Worm (Caenorhabditis elegans) whole organism, L1 larva: ENCODE data around the gene kup-1.

Experiments
- C16A3.4 ChIP-seq: fragments of 150-350 bp; optimal IDR thresholded peaks from 2 replicates; lab custom pipeline; 2014; ENCODE audit warnings: missing biosample characterization, missing genetic modification characterization
- C34B4.2 ChIP-seq: sonication (generic microtip); optimal IDR thresholded peaks from 2 replicates; lab custom pipeline; 2017; ENCODE audit warnings: mild to moderate bottlenecking, missing genetic modification characterization, missing compliant biosample characterization
- F16B12.6 ChIP-seq: fragments of 150-350 bp; optimal IDR thresholded peaks from 2 replicates; lab custom pipeline; 2014; ENCODE audit warnings: missing biosample characterization, missing genetic modification characterization
- ama-1 ChIP-seq: fragments of 150-350 bp; optimal IDR thresholded peaks from 2 replicates; lab custom pipeline; 2014
- blmp-1 ChIP-seq: fragments of 150-350 bp; optimal IDR thresholded peaks from 2 replicates; lab custom pipeline; 2014; ENCODE audit warnings: missing biosample characterization, missing genetic modification characterization
- ceh-82 ChIP-seq, 3 experiments: fragments of 150-350 bp in 1 of 3; sonication (generic microtip) in 2 of 3; optimal IDR thresholded peaks; 2 replicates each; lab custom pipeline; 2014 to 2017; ENCODE audit warnings: missing biosample characterization in 3 of 3, missing genetic modification characterization in 3 of 3
- ceh-88 ChIP-seq: fragments of 200-800 bp; sonication (Bioruptor generic); IDR thresholded peaks from 2 replicates; pipeline ENCODE4 v1.3.6; 2022; ENCODE audit warnings: missing genetic modification characterization, missing compliant biosample characterization
- dpl-1 ChIP-seq, 3 experiments: fragments of 150-350 bp in 2 of 3; sonication (generic microtip) in 1 of 3; optimal IDR thresholded peaks; 2 replicates each; lab custom pipeline; 2014 to 2017; ENCODE audit warnings: missing biosample characterization in 3 of 3, missing genetic modification characterization in 3 of 3, missing genetic modification reagents in 3 of 3
- efl-1 ChIP-seq, 4 experiments: fragments of 150-350 bp; optimal IDR thresholded peaks in 3 of 4; peaks in 1 of 4; 1 replicate in 1 of 4; 2 replicates in 3 of 4; lab custom pipeline; 2014; ENCODE audit warnings: missing biosample characterization in 2 of 4, missing genetic modification characterization in 2 of 4, missing genetic modification reagents in 2 of 4
- egl-13 ChIP-seq: sonication (generic microtip); optimal IDR thresholded peaks from 2 replicates; lab custom pipeline; 2016; ENCODE audit warnings: missing genotype, missing genetic modification reagents, missing genetic modification characterization, missing compliant biosample characterization
- egl-27 ChIP-seq, 2 experiments: fragments of 150-350 bp in 1 of 2; sonication (generic microtip); optimal IDR thresholded peaks; 3 replicates each; lab custom pipeline; 2017 to 2018; ENCODE audit warnings: missing biosample characterization in 2 of 2, missing genetic modification characterization in 2 of 2, missing genetic modification reagents in 2 of 2
- elt-3 ChIP-seq, 6 experiments: fragments of 150-350 bp in 1 of 6; sonication (generic microtip); optimal IDR thresholded peaks; 2 replicates each; lab custom pipeline; 2017 to 2018; ENCODE audit warnings: missing biosample characterization in 6 of 6, missing genetic modification characterization in 6 of 6, inconsistent platforms in 1 of 6
- ets-5 ChIP-seq: fragments of 200-800 bp; sonication (Bioruptor generic); IDR thresholded peaks from 2 replicates; pipeline ENCODE4 v1.3.6; 2022; ENCODE audit warnings: missing genetic modification characterization, missing compliant biosample characterization
- fkh-10 ChIP-seq: sonication (generic microtip); optimal IDR thresholded peaks from 2 replicates; lab custom pipeline; 2017; ENCODE audit warnings: missing biosample characterization, missing genetic modification reagents, missing genetic modification characterization
- fkh-4 ChIP-seq: sonication (generic microtip); optimal IDR thresholded peaks from 2 replicates; lab custom pipeline; 2016; ENCODE audit warnings: missing compliant biosample characterization, missing genetic modification characterization, borderline replicate concordance
- fkh-8 ChIP-seq: sonication (generic microtip); optimal IDR thresholded peaks from 2 replicates; lab custom pipeline; 2016; ENCODE audit warnings: mild to moderate bottlenecking, missing genetic modification characterization, missing compliant biosample characterization
- fos-1 ChIP-seq: fragments of 150-350 bp; optimal IDR thresholded peaks from 2 replicates; lab custom pipeline; 2014; ENCODE audit warnings: missing biosample characterization, missing genetic modification characterization
- irx-1 ChIP-seq: sonication (generic microtip); optimal IDR thresholded peaks from 2 replicates; lab custom pipeline; 2016; ENCODE audit warnings: missing genetic modification characterization, missing compliant biosample characterization
- isw-1 ChIP-seq: fragments of 200-800 bp; sonication (Bioruptor generic); IDR thresholded peaks from 2 replicates; pipeline ENCODE4 v1.3.6; 2022; ENCODE audit warnings: missing genetic modification characterization, missing compliant biosample characterization
- lin-13 ChIP-seq: fragments of 150-350 bp; optimal IDR thresholded peaks from 2 replicates; lab custom pipeline; 2014; ENCODE audit warnings: missing biosample characterization, missing genetic modification reagents, missing genetic modification characterization
- lin-14 ChIP-seq: fragments of 200-800 bp; sonication (Bioruptor generic); optimal IDR thresholded peaks from 2 replicates; lab custom pipeline; 2018; ENCODE audit warnings: mild to moderate bottlenecking, missing genetic modification characterization, moderate library complexity, missing compliant biosample characterization
- lin-15B ChIP-seq: fragments of 150-350 bp; sonication (generic microtip); optimal IDR thresholded peaks from 3 replicates; lab custom pipeline; 2014; ENCODE audit warnings: missing biosample characterization, missing genetic modification characterization
- lin-35 ChIP-seq, 2 experiments: fragments of 150-350 bp; optimal IDR thresholded peaks; 2 replicates each; lab custom pipeline; 2014; ENCODE audit warnings: missing biosample characterization in 2 of 2, missing genetic modification characterization in 2 of 2, missing genetic modification reagents in 2 of 2
- lin-39 ChIP-seq: fragments of 150-350 bp; optimal IDR thresholded peaks from 2 replicates; lab custom pipeline; 2014; ENCODE audit warnings: missing biosample characterization, missing genetic modification reagents, missing genetic modification characterization
- lir-3 ChIP-seq: sonication (generic microtip); optimal IDR thresholded peaks from 2 replicates; lab custom pipeline; 2016; ENCODE audit warnings: mild to moderate bottlenecking, missing genetic modification characterization, moderate library complexity, missing compliant biosample characterization; ENCODE audit not compliant: poor library complexity
- lsy-2 ChIP-seq, 2 experiments: fragments of 150-350 bp; optimal IDR thresholded peaks; 2 replicates each; lab custom pipeline; 2014; ENCODE audit warnings: missing biosample characterization in 2 of 2, missing genetic modification characterization in 2 of 2
- mdl-1 ChIP-seq, 2 experiments: fragments of 150-350 bp; optimal IDR thresholded peaks; 2 replicates each; lab custom pipeline; 2014 to 2017; ENCODE audit warnings: missing biosample characterization in 2 of 2, missing genetic modification characterization in 2 of 2, inconsistent platforms in 1 of 2
- mep-1 ChIP-seq: fragments of 150-350 bp; optimal IDR thresholded peaks from 2 replicates; lab custom pipeline; 2014; ENCODE audit warnings: missing biosample characterization, missing genetic modification characterization
- nhr-12 ChIP-seq: sonication (generic microtip); optimal IDR thresholded peaks from 2 replicates; lab custom pipeline; 2017; ENCODE audit warnings: missing biosample characterization, missing genetic modification characterization
- nhr-20 ChIP-seq: sonication (generic microtip); optimal IDR thresholded peaks from 2 replicates; lab custom pipeline; 2016; ENCODE audit warnings: mild to moderate bottlenecking, missing genetic modification characterization, missing compliant biosample characterization
- nhr-28 ChIP-seq: fragments of 150-350 bp; optimal IDR thresholded peaks from 2 replicates; lab custom pipeline; 2014; ENCODE audit warnings: missing biosample characterization, missing genetic modification characterization
- nhr-47 ChIP-seq: sonication (generic microtip); optimal IDR thresholded peaks from 2 replicates; lab custom pipeline; 2016; ENCODE audit warnings: mild to moderate bottlenecking, missing genetic modification characterization, moderate library complexity, missing compliant biosample characterization
- nhr-71 ChIP-seq: sonication (generic microtip); optimal IDR thresholded peaks from 2 replicates; lab custom pipeline; 2016; ENCODE audit warnings: mild to moderate bottlenecking, missing genetic modification characterization, moderate library complexity, missing compliant biosample characterization
- nhr-76 ChIP-seq: sonication (generic microtip); optimal IDR thresholded peaks from 2 replicates; lab custom pipeline; 2017; ENCODE audit warnings: missing biosample characterization, missing genetic modification characterization
- nhr-77 ChIP-seq: fragments of 150-350 bp; optimal IDR thresholded peaks from 2 replicates; lab custom pipeline; 2014; ENCODE audit warnings: missing biosample characterization, missing genetic modification characterization
- nhr-84 ChIP-seq: sonication (generic microtip); optimal IDR thresholded peaks from 2 replicates; lab custom pipeline; 2017; ENCODE audit warnings: missing biosample characterization, missing genetic modification characterization
- nhr-90 ChIP-seq: sonication (generic microtip); optimal IDR thresholded peaks from 2 replicates; lab custom pipeline; 2016; ENCODE audit warnings: mild to moderate bottlenecking, missing genetic modification characterization, missing compliant biosample characterization; ENCODE audit not compliant: poor library complexity
- pag-3 ChIP-seq: sonication (generic microtip); optimal IDR thresholded peaks from 2 replicates; lab custom pipeline; 2017; ENCODE audit warnings: missing genetic modification characterization, mild to moderate bottlenecking, missing compliant biosample characterization, antibody characterized with exemption, borderline replicate concordance; ENCODE audit not compliant: insufficient read depth
- pax-3 ChIP-seq: fragments of 200-800 bp; sonication (Bioruptor generic); optimal IDR thresholded peaks from 2 replicates; lab custom pipeline; 2018; ENCODE audit warnings: mild to moderate bottlenecking, missing genetic modification characterization, moderate library complexity, missing compliant biosample characterization
- pqm-1 ChIP-seq: sonication (generic microtip); optimal IDR thresholded peaks from 3 replicates; lab custom pipeline; 2017; ENCODE audit warnings: missing biosample characterization, missing genetic modification characterization
- skn-1 ChIP-seq: fragments of 150-350 bp; optimal IDR thresholded peaks from 2 replicates; lab custom pipeline; 2014; ENCODE audit warnings: missing biosample characterization, missing genetic modification characterization
- snu-23 ChIP-seq: sonication (generic microtip); optimal IDR thresholded peaks from 2 replicates; lab custom pipeline; 2016; ENCODE audit warnings: missing genetic modification characterization, missing compliant biosample characterization
- sox-4 ChIP-seq: sonication (generic microtip); optimal IDR thresholded peaks from 2 replicates; lab custom pipeline; 2016; ENCODE audit warnings: missing genetic modification characterization, missing compliant biosample characterization
- sptf-1 ChIP-seq: fragments of 150-350 bp; optimal IDR thresholded peaks from 2 replicates; lab custom pipeline; 2014; ENCODE audit warnings: missing biosample characterization, missing genetic modification characterization
- sup-37 ChIP-seq: fragments of 200-800 bp; sonication (Bioruptor generic); optimal IDR thresholded peaks from 2 replicates; lab custom pipeline; 2018; ENCODE audit warnings: mild to moderate bottlenecking, missing genetic modification characterization, missing compliant biosample characterization
- swsn-7 ChIP-seq: sonication (generic microtip); optimal IDR thresholded peaks from 2 replicates; lab custom pipeline; 2016; ENCODE audit warnings: missing genetic modification characterization, missing compliant biosample characterization
- unc-130 ChIP-seq: fragments of 150-350 bp; optimal IDR thresholded peaks from 2 replicates; lab custom pipeline; 2017; ENCODE audit warnings: missing biosample characterization, missing genetic modification characterization, inconsistent platforms
- unc-86 ChIP-seq: sonication (generic microtip); optimal IDR thresholded peaks from 2 replicates; lab custom pipeline; 2016; ENCODE audit warnings: missing genetic modification characterization, missing compliant biosample characterization
- xbp-1 ChIP-seq: sonication (generic microtip); optimal IDR thresholded peaks from 2 replicates; lab custom pipeline; 2016; ENCODE audit warnings: missing genetic modification characterization, missing compliant biosample characterization
- zag-1 ChIP-seq: fragments of 150-350 bp; optimal IDR thresholded peaks from 2 replicates; lab custom pipeline; 2014; ENCODE audit warnings: missing biosample characterization, missing genetic modification characterization
- ztf-11 ChIP-seq, 2 experiments: sonication (generic microtip); optimal IDR thresholded peaks; 2 replicates each; lab custom pipeline; 2016 to 2017; ENCODE audit warnings: missing genetic modification characterization in 2 of 2, missing biosample characterization in 1 of 2, missing compliant biosample characterization in 1 of 2
- ztf-4 ChIP-seq: fragments of 150-350 bp; optimal IDR thresholded peaks from 2 replicates; lab custom pipeline; 2014; ENCODE audit warnings: missing biosample characterization, missing genetic modification characterization

Gene kup-1

DNA sequence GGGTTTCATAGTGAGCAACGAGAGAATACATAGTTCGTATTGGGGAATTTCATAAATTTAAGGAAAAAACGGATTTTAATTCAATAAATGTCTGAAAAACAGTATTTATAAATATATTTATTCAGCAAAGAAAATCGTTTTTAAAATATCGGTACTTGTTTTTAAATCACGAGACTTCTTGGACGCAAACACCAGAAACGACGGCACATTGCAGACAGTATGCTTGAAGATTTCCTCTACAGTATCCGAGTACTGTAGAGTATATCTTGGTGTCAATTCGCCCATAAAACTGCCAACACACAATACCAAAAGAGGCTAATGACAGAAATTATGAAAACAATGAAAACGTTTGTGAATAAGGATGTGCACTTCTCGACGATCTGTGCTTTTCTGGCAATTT lies 25.2 kb upstream of the kup-1 start:
- TF ChIP-seq ceh-88 (no peak), nhr-77 (tag; lab: Kevin White, UChicago) (no peak), F16B12.6 (tag; lab: Kevin White, UChicago) (peak; percentile 82), nhr-20 (tag; lab: Kevin White, UChicago) (no peak), dpl-1 (GFP tag; optimal IDR thresholded peaks at IDR 0.05; lab: Kevin White, UChicago) (peak; percentile 18 to 53 (median 22)), unc-86 (tag; lab: Kevin White, UChicago) (no peak), elt-3 (tag; optimal IDR thresholded peaks at IDR 0.05; lab: Kevin White, UChicago) (no peak), efl-1 (optimal IDR thresholded peaks at IDR 0.05; lab: Kevin White, UChicago) (peak; percentile 13 to 42), efl-1 (GFP tag; optimal IDR thresholded peaks at IDR 0.05 in 1 of 2; lab: Kevin White, UChicago) (peak; percentile 59 to 94), isw-1 (GFP tag; lab: Robert Waterston, UW) (no peak), egl-13 (tag; lab: Kevin White, UChicago) (no peak), lin-14 (GFP tag; lab: Kevin White, UChicago) (no peak), mep-1 (tag; lab: Kevin White, UChicago) (peak; percentile 54), mdl-1 (tag; optimal IDR thresholded peaks at IDR 0.05; lab: Kevin White, UChicago) (no peak), fkh-10 (no peak), C16A3.4 (tag; lab: Kevin White, UChicago) (peak; percentile 5), pax-3 (peak; percentile 52), irx-1 (tag; lab: Kevin White, UChicago) (no peak), nhr-71 (tag; lab: Kevin White, UChicago) (peak; percentile 25), fkh-4 (tag; lab: Kevin White, UChicago) (no peak), ztf-11 (tag; optimal IDR thresholded peaks at IDR 0.05; lab: Kevin White, UChicago) (no peak), nhr-84 (tag; lab: Kevin White, UChicago) (no peak), swsn-7 (tag; lab: Kevin White, UChicago) (no peak), nhr-12 (tag; lab: Kevin White, UChicago) (no peak), lin-13 (GFP tag; lab: Kevin White, UChicago) (no peak), fkh-8 (tag; lab: Kevin White, UChicago) (no peak), nhr-90 (tag; lab: Kevin White, UChicago) (peak; percentile 14), unc-130 (no peak), sup-37 (no peak), egl-27 (tag; optimal IDR thresholded peaks at IDR 0.05; lab: Kevin White, UChicago) (no peak), fos-1 (tag; lab: Kevin White, UChicago) (no peak), nhr-47 (no peak), ceh-82 (tag; optimal IDR thresholded peaks at IDR 0.05; lab: Kevin White, UChicago) (peak in 1 of 3 experiments; percentile 8), skn-1 (no peak), pqm-1 (no peak), C34B4.2 (no peak), ztf-4 (tag; lab: Kevin White, UChicago) (no peak), nhr-76 (no peak), snu-23 (GFP tag; lab: Kevin White, UChicago) (peak; percentile 34), xbp-1 (tag; lab: Kevin White, UChicago) (peak; percentile 19), lir-3 (tag; lab: Kevin White, UChicago) (peak; percentile 1), lsy-2 (tag; optimal IDR thresholded peaks at IDR 0.05; lab: Kevin White, UChicago) (peak; percentile 40 to 60), ama-1 (lab: Kevin White, UChicago) (no peak), ets-5 (no peak), pag-3 (tag; lab: Kevin White, UChicago) (no peak), nhr-28 (tag; lab: Kevin White, UChicago) (no peak), lin-39 (tag; lab: Kevin White, UChicago) (no peak), blmp-1 (tag; lab: Kevin White, UChicago) (peak; percentile 34), lin-15B (tag; lab: Kevin White, UChicago) (no peak), sptf-1 (tag; lab: Kevin White, UChicago) (no peak), zag-1 (tag; lab: Kevin White, UChicago) (no peak), lin-35 (GFP tag; optimal IDR thresholded peaks at IDR 0.05; lab: Kevin White, UChicago) (peak; percentile 20 to 57), sox-4 (tag; lab: Kevin White, UChicago) (no peak)
